Fruit fly (Drosophila melanogaster) whole organism, embryonic: ENCODE data around the gene CG4955.
A peak's percentile ranks its signal among the peaks of the same experiment; 100 is the strongest.

Source experiments
- BEAF-32 ChIP-seq: fragments of 200-800 bp; sonication (Bioruptor generic); optimal IDR thresholded peaks from 3 replicates; lab custom pipeline; 2017; ENCODE audit warnings: missing biosample characterization, missing genetic modification characterization, mild to moderate bottlenecking, moderate library complexity, missing genetic modification reagents
- CG11696 ChIP-seq: fragments of 200-800 bp; sonication (Bioruptor generic); IDR thresholded peaks from 2 replicates; pipeline ENCODE4 v1.3.6; 2022; ENCODE audit warnings: missing biosample characterization, missing genetic modification characterization
- CG12391 ChIP-seq: fragments of 200-800 bp; sonication (Bioruptor generic); optimal IDR thresholded peaks from 3 replicates; lab custom pipeline; 2018; ENCODE audit warnings: missing biosample characterization, mild to moderate bottlenecking, missing genetic modification characterization, moderate library complexity
- CG12942 ChIP-seq: fragments of 200-800 bp; sonication (Bioruptor generic); optimal IDR thresholded peaks from 3 replicates; lab custom pipeline; 2016; ENCODE audit warnings: missing biosample characterization, missing genetic modification characterization
- CG13287 ChIP-seq: fragments of 200-800 bp; sonication (Bioruptor generic); IDR thresholded peaks from 2 replicates; pipeline ENCODE4 v1.3.6; 2022; ENCODE audit warnings: missing biosample characterization, missing genetic modification characterization; ENCODE audit not compliant: partially characterized antibody
- CG13894 ChIP-seq: fragments of 200-800 bp; sonication (Bioruptor generic); optimal IDR thresholded peaks from 3 replicates; lab custom pipeline; 2018; ENCODE audit warnings: missing biosample characterization, mild to moderate bottlenecking, missing genetic modification characterization, moderate library complexity
- CG14710 ChIP-seq: fragments of 200-800 bp; sonication (Bioruptor generic); optimal IDR thresholded peaks from 3 replicates; lab custom pipeline; 2019; ENCODE audit warnings: missing biosample characterization, mild to moderate bottlenecking, missing genetic modification characterization, moderate library complexity
- CG15479 ChIP-seq: fragments of 200-800 bp; sonication (Bioruptor generic); optimal IDR thresholded peaks from 3 replicates; lab custom pipeline; 2019; ENCODE audit warnings: missing biosample characterization, mild to moderate bottlenecking, missing genetic modification characterization, moderate library complexity
- CG15514 ChIP-seq: fragments of 200-800 bp; sonication (Bioruptor generic); optimal IDR thresholded peaks from 3 replicates; lab custom pipeline; 2017; ENCODE audit warnings: missing biosample characterization, missing genetic modification characterization, mild to moderate bottlenecking, moderate library complexity, missing genetic modification reagents
- CG17912 ChIP-seq: fragments of 200-800 bp; sonication (Bioruptor generic); optimal IDR thresholded peaks from 2 replicates; lab custom pipeline; 2018; ENCODE audit warnings: missing biosample characterization, mild to moderate bottlenecking, missing genetic modification characterization
- CG1832 ChIP-seq: fragments of 200-800 bp; sonication (Bioruptor generic); optimal IDR thresholded peaks from 2 replicates; lab custom pipeline; 2017; ENCODE audit warnings: missing biosample characterization, mild to moderate bottlenecking, missing genetic modification characterization, inconsistent platforms
- CG18619 ChIP-seq: fragments of 200-800 bp; sonication (Bioruptor generic); optimal IDR thresholded peaks from 3 replicates; lab custom pipeline; 2017; ENCODE audit warnings: missing biosample characterization, mild to moderate bottlenecking, missing genetic modification characterization
- CG2129 ChIP-seq: fragments of 200-800 bp; sonication (Bioruptor generic); IDR thresholded peaks from 2 replicates; pipeline ENCODE4 v1.3.6; 2022; ENCODE audit warnings: missing biosample characterization, missing genetic modification characterization; ENCODE audit not compliant: partially characterized antibody
- CG31224 ChIP-seq: fragments of 200-800 bp; sonication (Bioruptor generic); IDR thresholded peaks from 2 replicates; pipeline ENCODE4 v1.3.6; 2022; ENCODE audit warnings: missing biosample characterization, missing genetic modification characterization
- CG34224 ChIP-seq: fragments of 200-800 bp; sonication (Bioruptor generic); IDR thresholded peaks from 3 replicates; pipeline ENCODE4 v1.3.6; 2022; ENCODE audit warnings: missing biosample characterization, missing genetic modification characterization; ENCODE audit not compliant: partially characterized antibody
- CG4617 ChIP-seq: fragments of 200-800 bp; sonication (Bioruptor generic); optimal IDR thresholded peaks from 3 replicates; lab custom pipeline; 2016; ENCODE audit warnings: missing biosample characterization, missing genetic modification characterization, borderline replicate concordance
- CG5953 ChIP-seq: fragments of 200-800 bp; sonication (Bioruptor generic); IDR thresholded peaks from 2 replicates; pipeline ENCODE4 v1.3.6; 2022; ENCODE audit warnings: missing biosample characterization, missing genetic modification characterization
- CG8290 ChIP-seq, 3 experiments: fragments of 200-800 bp; sonication (Bioruptor generic); optimal IDR thresholded peaks; 2 replicates each; lab custom pipeline; 2016 to 2019; ENCODE audit warnings: missing biosample characterization in 3 of 3, missing genetic modification characterization in 3 of 3, mild to moderate bottlenecking in 2 of 3, moderate library complexity in 1 of 3
- CG8388 ChIP-seq: fragments of 200-800 bp; sonication (Bioruptor generic); optimal IDR thresholded peaks from 2 replicates; lab custom pipeline; 2019; ENCODE audit warnings: missing biosample characterization, mild to moderate bottlenecking, missing genetic modification characterization, moderate library complexity
- Dll ChIP-seq: fragments of 200-800 bp; sonication (Bioruptor generic); IDR thresholded peaks from 4 replicates; pipeline ENCODE4 v1.3.6; 2022; ENCODE audit warnings: missing biosample characterization, missing genetic modification characterization; ENCODE audit not compliant: partially characterized antibody
- Doc2 ChIP-seq: fragments of 200-800 bp; sonication (Bioruptor generic); IDR thresholded peaks from 2 replicates; pipeline ENCODE4 v1.3.6; 2022; ENCODE audit warnings: missing biosample characterization, missing genetic modification characterization
- Doc3 ChIP-seq: fragments of 200-800 bp; sonication (Bioruptor generic); IDR thresholded peaks from 3 replicates; pipeline ENCODE4 v1.3.6; 2022; ENCODE audit warnings: missing biosample characterization, missing genetic modification characterization; ENCODE audit not compliant: partially characterized antibody
- Dp ChIP-seq: fragments of 200-800 bp; sonication (Bioruptor generic); optimal IDR thresholded peaks from 2 replicates; lab custom pipeline; 2018; ENCODE audit warnings: missing biosample characterization, mild to moderate bottlenecking, missing genetic modification characterization, moderate library complexity
- H15 ChIP-seq: fragments of 200-800 bp; sonication (Bioruptor generic); IDR thresholded peaks from 3 replicates; pipeline ENCODE4 v1.3.6; 2022; ENCODE audit warnings: missing biosample characterization, missing genetic modification characterization
- HLH4C ChIP-seq: fragments of 200-800 bp; sonication (Bioruptor generic); IDR thresholded peaks from 3 replicates; pipeline ENCODE4 v1.3.6; 2022; ENCODE audit warnings: missing biosample characterization, missing genetic modification characterization; ENCODE audit not compliant: partially characterized antibody
- Hmx ChIP-seq: fragments of 200-800 bp; sonication (Bioruptor generic); optimal IDR thresholded peaks from 2 replicates; lab custom pipeline; 2016; ENCODE audit warnings: missing biosample characterization, missing genetic modification characterization
- Hr39 ChIP-seq: fragments of >200 bp; optimal IDR thresholded peaks from 2 replicates; lab custom pipeline; 2017
- NC2β ChIP-seq: fragments of 200-800 bp; sonication (Bioruptor generic); optimal IDR thresholded peaks from 2 replicates; lab custom pipeline; 2016; ENCODE audit warnings: missing biosample characterization, missing genetic modification characterization
- Opbp ChIP-seq: fragments of 200-800 bp; sonication (Bioruptor generic); IDR thresholded peaks from 3 replicates; pipeline ENCODE4 v1.3.6; 2022; ENCODE audit warnings: missing biosample characterization, missing genetic modification characterization; ENCODE audit not compliant: partially characterized antibody
- Sin3A ChIP-seq: fragments of >200 bp; optimal IDR thresholded peaks from 2 replicates; lab custom pipeline; 2018
- ato ChIP-seq: fragments of 200-800 bp; sonication (Bioruptor generic); IDR thresholded peaks from 2 replicates; pipeline ENCODE4 v1.3.6; 2022; ENCODE audit warnings: missing biosample characterization, missing genetic modification characterization; ENCODE audit not compliant: partially characterized antibody
- caup ChIP-seq: fragments of 200-800 bp; sonication (Bioruptor generic); optimal IDR thresholded peaks from 3 replicates; lab custom pipeline; 2017; ENCODE audit warnings: missing biosample characterization, mild to moderate bottlenecking, missing genetic modification characterization, moderate library complexity; ENCODE audit not compliant: severe bottlenecking
- cg ChIP-seq: fragments of 200-800 bp; sonication (Bioruptor generic); optimal IDR thresholded peaks from 3 replicates; lab custom pipeline; 2019; ENCODE audit warnings: missing biosample characterization, mild to moderate bottlenecking, missing genetic modification characterization, moderate library complexity
- gfzf ChIP-seq: fragments of 200-800 bp; sonication (Bioruptor generic); optimal IDR thresholded peaks from 2 replicates; lab custom pipeline; 2016; ENCODE audit warnings: missing biosample characterization, mild to moderate bottlenecking, missing genetic modification characterization, moderate library complexity
- grn ChIP-seq: fragments of 200-800 bp; sonication (Bioruptor generic); optimal IDR thresholded peaks from 3 replicates; lab custom pipeline; 2017; ENCODE audit warnings: missing biosample characterization, missing genetic modification characterization
- inv ChIP-seq: fragments of 200-800 bp; sonication (Bioruptor generic); IDR thresholded peaks from 2 replicates; pipeline ENCODE4 v1.3.6; 2022; ENCODE audit warnings: missing biosample characterization, missing genetic modification characterization; ENCODE audit not compliant: partially characterized antibody
- jigr1 ChIP-seq: fragments of 200-800 bp; sonication (Bioruptor generic); IDR thresholded peaks from 3 replicates; pipeline ENCODE4 v1.3.6; 2022; ENCODE audit warnings: missing biosample characterization, missing genetic modification characterization
- jing ChIP-seq: fragments of 200-800 bp; sonication (Bioruptor generic); optimal IDR thresholded peaks from 2 replicates; lab custom pipeline; 2018; ENCODE audit warnings: missing biosample characterization, mild to moderate bottlenecking, missing genetic modification characterization
- phol ChIP-seq: fragments of 200-800 bp; sonication (Bioruptor generic); optimal IDR thresholded peaks from 3 replicates; lab custom pipeline; 2018; ENCODE audit warnings: missing biosample characterization, mild to moderate bottlenecking, missing genetic modification characterization, moderate library complexity
- pita ChIP-seq: fragments of 200-800 bp; sonication (Bioruptor generic); optimal IDR thresholded peaks from 2 replicates; lab custom pipeline; 2017; ENCODE audit warnings: missing biosample characterization, mild to moderate bottlenecking, missing genetic modification characterization
- prd ChIP-seq, 3 experiments: fragments of >200 bp in 2 of 3; fragments of 200-800 bp in 1 of 3; sonication (Bioruptor generic) in 1 of 3; optimal IDR thresholded peaks in 2 of 3; IDR thresholded peaks in 1 of 3; 2 replicates in 2 of 3; 3 replicates in 1 of 3; pipeline versions ENCODE4 v1.3.6 to Lab custom; 2017 to 2022; ENCODE audit warnings: missing biosample characterization in 1 of 3, missing genetic modification characterization in 1 of 3
- pzg ChIP-seq: fragments of 200-800 bp; sonication (Bioruptor generic); optimal IDR thresholded peaks from 3 replicates; lab custom pipeline; 2018; ENCODE audit warnings: missing biosample characterization, mild to moderate bottlenecking, missing genetic modification characterization, moderate library complexity
- schlank ChIP-seq: fragments of 200-800 bp; sonication (Bioruptor generic); optimal IDR thresholded peaks from 2 replicates; lab custom pipeline; 2018; ENCODE audit warnings: missing biosample characterization, mild to moderate bottlenecking, missing genetic modification characterization
- scrt ChIP-seq: fragments of 200-800 bp; sonication (Bioruptor generic); optimal IDR thresholded peaks from 2 replicates; lab custom pipeline; 2018; ENCODE audit warnings: missing biosample characterization, mild to moderate bottlenecking, missing genetic modification characterization, moderate library complexity
- sna ChIP-seq: fragments of 200-800 bp; sonication (Bioruptor generic); IDR thresholded peaks from 2 replicates; pipeline ENCODE4 v1.3.6; 2022; ENCODE audit warnings: missing biosample characterization, missing genetic modification characterization; ENCODE audit not compliant: partially characterized antibody
- tna ChIP-seq: fragments of 200-800 bp; sonication (Bioruptor generic); IDR thresholded peaks from 2 replicates; pipeline ENCODE4 v1.3.6; 2022; ENCODE audit warnings: missing biosample characterization, missing genetic modification characterization; ENCODE audit not compliant: partially characterized antibody

Gene CG4955

dm6 chrX:17106153-17106700 lies 25.0 kb downstream of the CG4955 start (continued):
- no peak for TF ChIP-seq pita (GFP tag; lab: Kevin White, UChicago)
- TF ChIP-seq CG17912 (GFP tag; lab: Kevin White, UChicago), result no peak
- no peak for TF ChIP-seq schlank
- no peak for TF ChIP-seq CG14710 (tag; lab: Kevin White, UChicago)
- peak; percentile 69 for TF ChIP-seq CG13287 (GFP tag; lab: Robert Waterston, UW)
- peak; percentile 53; the same call in 2 of the 3 replicates for TF ChIP-seq Doc3 (GFP tag; lab: Robert Waterston, UW)
- peak; percentile 64 for TF ChIP-seq Dp
- peak; percentile 35 for TF ChIP-seq gfzf (GFP tag; lab: Kevin White, UChicago)
- TF ChIP-seq CG4617 (GFP tag; lab: Kevin White, UChicago), result no peak
- TF ChIP-seq scrt (GFP tag; lab: Kevin White, UChicago), result no peak
- peak; percentile 66 for TF ChIP-seq Dll (GFP tag; lab: Robert Waterston, UW)
- peak; percentile 52; the same call in 1 of the 2 replicates for TF ChIP-seq sna
- TF ChIP-seq CG8290 (GFP tag; optimal IDR thresholded peaks at IDR 0.05; lab: Kevin White, UChicago), result peak; percentile 21
- no peak for TF ChIP-seq CG8290 (tag; optimal IDR thresholded peaks at IDR 0.05; lab: Kevin White, UChicago)
- TF ChIP-seq CG15514 (GFP tag; lab: Kevin White, UChicago), result peak; percentile 25
- TF ChIP-seq jing, result no peak
- no peak for TF ChIP-seq CG1832
- TF ChIP-seq prd (optimal IDR thresholded peaks at IDR 0.05; lab: Kevin White, UChicago), result no peak
- no peak for TF ChIP-seq prd (GFP tag; IDR thresholded peaks at IDR 0.05; lab: Robert Waterston, UW)
- TF ChIP-seq CG2129 (GFP tag; lab: Robert Waterston, UW), result 0 out of 2 replicates have a peak, but pooled peaks have one; percentile 12
- peak; percentile 53; the same call in 2 of the 3 replicates for TF ChIP-seq Opbp (GFP tag; lab: Robert Waterston, UW)
- no peak for TF ChIP-seq Hr39
- TF ChIP-seq NC2β (GFP tag; lab: Kevin White, UChicago), result no peak
- TF ChIP-seq HLH4C (GFP tag; lab: Robert Waterston, UW), result peak; percentile 40; the same call in 2 of the 3 replicates
- TF ChIP-seq inv (GFP tag; lab: Robert Waterston, UW), result peak; percentile 31; the same call in 1 of the 2 replicates
- TF ChIP-seq jigr1 (GFP tag; lab: Robert Waterston, UW), result no peak
- TF ChIP-seq H15, result no peak
- peak; percentile 65 for TF ChIP-seq CG34224 (GFP tag; lab: Robert Waterston, UW)

dm6 chrX:17107401-17107916 lies 26.2 kb downstream of the CG4955 start, which contains the start of gene CG5004:
Gene CG5004, plus strand, starts transcription at chrX:17107582.
- TF ChIP-seq caup, result peak; percentile 6
- no peak for TF ChIP-seq CG31224 (GFP tag; lab: Robert Waterston, UW)
- peak; percentile 76 for TF ChIP-seq grn (GFP tag; lab: Kevin White, UChicago)
- peak; percentile 74 for TF ChIP-seq pzg (GFP tag; lab: Kevin White, UChicago)
- TF ChIP-seq CG12391, result peak; percentile 10
- peak; percentile 49; the same call in 1 of the 2 replicates for TF ChIP-seq ato (GFP tag; lab: Robert Waterston, UW)
- no peak for TF ChIP-seq CG18619 (GFP tag; lab: Kevin White, UChicago)
- no peak for TF ChIP-seq CG12942 (GFP tag; lab: Kevin White, UChicago)
- TF ChIP-seq Doc2, result no peak
- TF ChIP-seq CG15479, result peak; percentile 40
- no peak for TF ChIP-seq CG8388 (GFP tag; lab: Kevin White, UChicago)
- TF ChIP-seq BEAF-32, result peak; percentile 68
- peak; percentile 23 for TF ChIP-seq Sin3A
- no peak for TF ChIP-seq Hmx (GFP tag; lab: Kevin White, UChicago)
- TF ChIP-seq CG5953 (GFP tag; lab: Robert Waterston, UW), result no peak
- TF ChIP-seq phol (tag; lab: Kevin White, UChicago), result no peak
- peak; percentile 20 for TF ChIP-seq CG13894
- TF ChIP-seq tna (GFP tag; lab: Robert Waterston, UW), result no peak; the same call in 1 of the 2 replicates
- TF ChIP-seq Doc3 (GFP tag; lab: Robert Waterston, UW), result 0 out of 3 replicates have a peak, but pooled peaks have one; percentile 33
- peak; percentile 70 for TF ChIP-seq cg (GFP tag; lab: Kevin White, UChicago)
- TF ChIP-seq CG11696, result no peak
